Worm (Caenorhabditis elegans) whole organism, early embryonic: Measurements from ENCODE around the gene ZK688.4.

ENCODE experiments used
- ceh-36 ChIP-seq: sonication (generic microtip); optimal IDR thresholded peaks from 2 replicates; lab custom pipeline; 2016; ENCODE audit warnings: missing genetic modification characterization, inconsistent platforms, missing compliant biosample characterization
- ets-7 ChIP-seq: sonication (generic microtip); optimal IDR thresholded peaks from 2 replicates; lab custom pipeline; 2016; ENCODE audit warnings: missing genotype, missing genetic modification characterization, missing compliant biosample characterization
- flt-1 ChIP-seq: fragments of 200-800 bp; sonication (Bioruptor generic); IDR thresholded peaks from 2 replicates; pipeline ENCODE4 v1.3.6; 2022; ENCODE audit warnings: missing genetic modification characterization, missing compliant biosample characterization
- hmg-4 ChIP-seq: fragments of 200-800 bp; sonication (Bioruptor generic); optimal IDR thresholded peaks from 2 replicates; lab custom pipeline; 2018; ENCODE audit warnings: mild to moderate bottlenecking, missing genetic modification characterization, missing compliant biosample characterization
- scrt-1 ChIP-seq: fragments of 200-800 bp; sonication (Bioruptor generic); IDR thresholded peaks from 2 replicates; pipeline ENCODE4 v1.3.6; 2022; ENCODE audit warnings: missing genetic modification characterization, missing compliant biosample characterization
- tra-4 ChIP-seq: sonication (generic microtip); optimal IDR thresholded peaks from 2 replicates; lab custom pipeline; 2017; ENCODE audit warnings: missing genetic modification characterization, missing compliant biosample characterization

- no peak for TF ChIP-seq ceh-36 (tag; lab: Kevin White, UChicago)
- no peak for TF ChIP-seq ets-7
- no peak for TF ChIP-seq scrt-1
- no peak for TF ChIP-seq tra-4 (tag; lab: Kevin White, UChicago)
- no peak for TF ChIP-seq hmg-4 (GFP tag; lab: Kevin White, UChicago)
- TF ChIP-seq flt-1: no peak
Observed at ce11 chrIII:7848173-7848572, 46.7 kb upstream of the ZK688.4 start.
